Worm (Caenorhabditis elegans) whole organism, young adult: ENCODE results near the gene cpg-4.
A peak's percentile ranks its signal among the peaks of the same experiment; 100 is the strongest.

Experiments used
- B0261.1 ChIP-seq: sonication (generic microtip); optimal IDR thresholded peaks from 2 replicates; lab custom pipeline; 2016; ENCODE audit warnings: mild to moderate bottlenecking, missing genetic modification characterization, moderate library complexity, missing compliant biosample characterization
- D2030.7 ChIP-seq: fragments of 200-800 bp; sonication (Bioruptor generic); IDR thresholded peaks from 2 replicates; pipeline ENCODE4 v1.3.6; 2022; ENCODE audit warnings: missing genetic modification reagents, missing genetic modification characterization, missing compliant biosample characterization
- F10E7.11 ChIP-seq: sonication (generic microtip); optimal IDR thresholded peaks from 2 replicates; lab custom pipeline; 2017; ENCODE audit warnings: mild to moderate bottlenecking, missing genetic modification characterization, moderate library complexity, missing compliant biosample characterization
- F22D6.2 ChIP-seq: sonication (generic microtip); optimal IDR thresholded peaks from 2 replicates; lab custom pipeline; 2016; ENCODE audit warnings: mild to moderate bottlenecking, missing genetic modification characterization, missing compliant biosample characterization
- F37B4.10 ChIP-seq: fragments of 200-800 bp; sonication (Bioruptor generic); IDR thresholded peaks from 2 replicates; pipeline ENCODE4 v1.3.6; 2022; ENCODE audit warnings: missing genetic modification characterization, missing compliant biosample characterization
- K12H6.12 ChIP-seq: fragments of 200-800 bp; sonication (Bioruptor generic); optimal IDR thresholded peaks from 2 replicates; lab custom pipeline; 2018; ENCODE audit warnings: mild to moderate bottlenecking, missing genetic modification characterization, missing compliant biosample characterization
- T07F8.4 ChIP-seq: sonication (generic microtip); optimal IDR thresholded peaks from 2 replicates; lab custom pipeline; 2016; ENCODE audit warnings: mild to moderate bottlenecking, missing genetic modification characterization, moderate library complexity, missing compliant biosample characterization
- T26A5.8 ChIP-seq: sonication (generic microtip); optimal IDR thresholded peaks from 2 replicates; lab custom pipeline; 2016; ENCODE audit warnings: missing genetic modification characterization, missing compliant biosample characterization
- Y79H2A.3 ChIP-seq: fragments of 200-800 bp; sonication (Bioruptor generic); conservative IDR thresholded peaks from 2 replicates; pipeline ENCODE4 v1.3.6; 2022; ENCODE audit warnings: missing genetic modification reagents, missing genetic modification characterization, missing compliant biosample characterization
- Y95B8A.8 ChIP-seq: fragments of 200-800 bp; sonication (Bioruptor generic); IDR thresholded peaks from 2 replicates; pipeline ENCODE4 v1.3.6; 2022; ENCODE audit warnings: missing genetic modification reagents, missing genetic modification characterization, missing compliant biosample characterization
- akir-1 ChIP-seq: fragments of 200-800 bp; sonication (Bioruptor generic); optimal IDR thresholded peaks from 2 replicates; lab custom pipeline; 2018; ENCODE audit warnings: mild to moderate bottlenecking, missing genetic modification characterization, moderate library complexity, missing compliant biosample characterization
- atf-7 ChIP-seq: sonication (generic microtip); optimal IDR thresholded peaks from 2 replicates; lab custom pipeline; 2017; ENCODE audit warnings: mild to moderate bottlenecking, missing genetic modification characterization, missing compliant biosample characterization
- bed-1 ChIP-seq: fragments of 200-800 bp; sonication (Bioruptor generic); IDR thresholded peaks from 2 replicates; pipeline ENCODE4 v1.3.6; 2022; ENCODE audit warnings: missing genetic modification reagents, missing genetic modification characterization, missing compliant biosample characterization
- bed-2 ChIP-seq: fragments of 200-800 bp; sonication (Bioruptor generic); IDR thresholded peaks from 2 replicates; pipeline ENCODE4 v1.3.6; 2022; ENCODE audit warnings: missing genetic modification reagents, missing genetic modification characterization, missing compliant biosample characterization
- cebp-1 ChIP-seq, 2 experiments: fragments of 200-800 bp in 1 of 2; sonication (Bioruptor generic) in 1 of 2; sonication (generic microtip) in 1 of 2; IDR thresholded peaks in 1 of 2; optimal IDR thresholded peaks in 1 of 2; 2 replicates each; pipeline versions ENCODE4 v1.3.6 to Lab custom; 2017 to 2022; ENCODE audit warnings: missing compliant biosample characterization in 2 of 2, missing genetic modification characterization in 2 of 2, mild to moderate bottlenecking in 1 of 2, missing genetic modification reagents in 1 of 2, moderate library complexity in 1 of 2
- ceh-100 ChIP-seq: fragments of 200-800 bp; sonication (Bioruptor generic); IDR thresholded peaks from 2 replicates; pipeline ENCODE4 v1.3.6; 2022; ENCODE audit warnings: missing genetic modification reagents, missing genetic modification characterization, missing compliant biosample characterization
- ceh-79 ChIP-seq: sonication (generic microtip); optimal IDR thresholded peaks from 2 replicates; lab custom pipeline; 2017; ENCODE audit warnings: mild to moderate bottlenecking, missing genetic modification characterization, missing compliant biosample characterization
- die-1 ChIP-seq: sonication (generic microtip); optimal IDR thresholded peaks from 2 replicates; lab custom pipeline; 2016; ENCODE audit warnings: missing genotype, mild to moderate bottlenecking, missing genetic modification characterization, missing compliant biosample characterization
- dox-1 ChIP-seq: fragments of 200-800 bp; sonication (Bioruptor generic); IDR thresholded peaks from 2 replicates; pipeline ENCODE4 v1.3.6; 2022; ENCODE audit warnings: missing genetic modification reagents, missing genetic modification characterization, missing compliant biosample characterization
- dpff-1 ChIP-seq: sonication (generic microtip); optimal IDR thresholded peaks from 2 replicates; lab custom pipeline; 2017; ENCODE audit warnings: mild to moderate bottlenecking, missing genetic modification characterization, missing compliant biosample characterization
- efl-1 ChIP-seq: fragments of 150-350 bp; optimal IDR thresholded peaks from 2 replicates; lab custom pipeline; 2014; ENCODE audit warnings: missing biosample characterization, missing genetic modification reagents, missing genetic modification characterization
- egrh-3 ChIP-seq: fragments of 200-800 bp; sonication (Bioruptor generic); IDR thresholded peaks from 2 replicates; pipeline ENCODE4 v1.3.6; 2022; ENCODE audit warnings: missing genetic modification reagents, missing genetic modification characterization, missing compliant biosample characterization
- ekl-4 ChIP-seq: fragments of 200-800 bp; sonication (Bioruptor generic); IDR thresholded peaks from 2 replicates; pipeline ENCODE4 v1.3.6; 2022; ENCODE audit warnings: missing genetic modification reagents, missing genetic modification characterization, missing compliant biosample characterization
- hlh-12 ChIP-seq: sonication (generic microtip); optimal IDR thresholded peaks from 2 replicates; lab custom pipeline; 2016; ENCODE audit warnings: missing genetic modification characterization, missing compliant biosample characterization
- hlh-26 ChIP-seq: fragments of 200-800 bp; sonication (Bioruptor generic); conservative IDR thresholded peaks from 2 replicates; pipeline ENCODE4 v1.3.6; 2022; ENCODE audit warnings: missing genetic modification reagents, missing genetic modification characterization, missing compliant biosample characterization
- let-526 ChIP-seq: fragments of 200-800 bp; sonication (Bioruptor generic); IDR thresholded peaks from 2 replicates; pipeline ENCODE4 v1.3.6; 2022; ENCODE audit warnings: missing genetic modification reagents, missing genetic modification characterization, missing compliant biosample characterization
- let-607 ChIP-seq, 2 experiments: fragments of 200-800 bp in 1 of 2; sonication (Bioruptor generic) in 1 of 2; sonication (generic microtip) in 1 of 2; optimal IDR thresholded peaks; 2 replicates each; lab custom pipeline; 2016 to 2018; ENCODE audit warnings: mild to moderate bottlenecking in 2 of 2, missing compliant biosample characterization in 2 of 2, missing genetic modification characterization in 2 of 2, moderate library complexity in 2 of 2, missing genotype in 1 of 2
- lin-26 ChIP-seq: fragments of 200-800 bp; sonication (Bioruptor generic); IDR thresholded peaks from 2 replicates; pipeline ENCODE4 v1.3.6; 2022; ENCODE audit warnings: missing genetic modification reagents, missing genetic modification characterization, missing compliant biosample characterization
- lin-40 ChIP-seq: sonication (generic microtip); optimal IDR thresholded peaks from 2 replicates; lab custom pipeline; 2016; ENCODE audit warnings: missing genetic modification characterization, mild to moderate bottlenecking, missing compliant biosample characterization, missing genotype, missing genetic modification reagents
- lir-1 ChIP-seq: fragments of 200-800 bp; sonication (Bioruptor generic); conservative IDR thresholded peaks from 2 replicates; pipeline ENCODE4 v1.3.6; 2022; ENCODE audit warnings: missing genetic modification reagents, missing genetic modification characterization, missing compliant biosample characterization
- lsy-27 ChIP-seq: sonication (generic microtip); optimal IDR thresholded peaks from 2 replicates; lab custom pipeline; 2017; ENCODE audit warnings: missing genetic modification characterization, mild to moderate bottlenecking, missing compliant biosample characterization, antibody characterized with exemption, missing genotype, borderline replicate concordance; ENCODE audit not compliant: insufficient read depth
- madf-3 ChIP-seq: fragments of 200-800 bp; sonication (Bioruptor generic); IDR thresholded peaks from 2 replicates; pipeline ENCODE4 v1.3.6; 2022; ENCODE audit warnings: missing genetic modification reagents, missing genetic modification characterization, missing compliant biosample characterization
- madf-8 ChIP-seq: fragments of 200-800 bp; sonication (Bioruptor generic); conservative IDR thresholded peaks from 2 replicates; pipeline ENCODE4 v1.3.6; 2022; ENCODE audit warnings: missing genetic modification reagents, missing genetic modification characterization, missing compliant biosample characterization
- mes-4 ChIP-seq: sonication (generic microtip); optimal IDR thresholded peaks from 2 replicates; lab custom pipeline; 2016; ENCODE audit warnings: missing genotype, missing genetic modification characterization, missing compliant biosample characterization
- nhr-179 ChIP-seq: sonication (generic microtip); optimal IDR thresholded peaks from 2 replicates; lab custom pipeline; 2016; ENCODE audit warnings: mild to moderate bottlenecking, missing genetic modification characterization, missing compliant biosample characterization
- nhr-90 ChIP-seq: sonication (generic microtip); optimal IDR thresholded peaks from 2 replicates; lab custom pipeline; 2016; ENCODE audit warnings: missing genotype, mild to moderate bottlenecking, missing genetic modification characterization, missing compliant biosample characterization
- pbrm-1 ChIP-seq: fragments of 200-800 bp; sonication (Bioruptor generic); IDR thresholded peaks from 2 replicates; pipeline ENCODE4 v1.3.6; 2022; ENCODE audit warnings: missing genetic modification reagents, missing genetic modification characterization, missing compliant biosample characterization
- pha-4 ChIP-seq: fragments of 150-350 bp; sonication (generic microtip); optimal IDR thresholded peaks from 2 replicates; lab custom pipeline; 2014; ENCODE audit warnings: missing biosample characterization, missing genetic modification reagents, missing genetic modification characterization
- snpc-4 ChIP-seq, 5 experiments: fragments of 150-350 bp in 1 of 5; sonication (generic microtip) in 4 of 5; optimal IDR thresholded peaks; 2 replicates each; lab custom pipeline; 2014 to 2018; ENCODE audit warnings: missing genetic modification characterization in 5 of 5, missing biosample characterization in 3 of 5, antibody characterized with exemption in 2 of 5, mild to moderate bottlenecking in 2 of 5, missing compliant biosample characterization in 2 of 5, missing genotype in 2 of 5, moderate library complexity in 2 of 5, missing genetic modification reagents in 1 of 5
- somi-1 ChIP-seq: fragments of 200-800 bp; sonication (Bioruptor generic); optimal IDR thresholded peaks from 2 replicates; lab custom pipeline; 2018; ENCODE audit warnings: mild to moderate bottlenecking, missing genetic modification characterization, missing compliant biosample characterization
- sptf-2 ChIP-seq: fragments of 200-800 bp; sonication (Bioruptor generic); optimal IDR thresholded peaks from 2 replicates; lab custom pipeline; 2018; ENCODE audit warnings: mild to moderate bottlenecking, missing genetic modification characterization, missing compliant biosample characterization
- tbp1 ChIP-seq: fragments of 200-800 bp; sonication (Bioruptor generic); optimal IDR thresholded peaks from 2 replicates; lab custom pipeline; 2018; ENCODE audit warnings: mild to moderate bottlenecking, missing genetic modification characterization, missing compliant biosample characterization
- tlf-1 ChIP-seq: fragments of 200-800 bp; sonication (Bioruptor generic); optimal IDR thresholded peaks from 2 replicates; lab custom pipeline; 2018; ENCODE audit warnings: mild to moderate bottlenecking, missing genetic modification characterization, missing compliant biosample characterization
- unc-130 ChIP-seq: sonication (generic microtip); optimal IDR thresholded peaks from 2 replicates; lab custom pipeline; 2016; ENCODE audit warnings: missing genetic modification reagents, missing genetic modification characterization, missing compliant biosample characterization
- zim-3 ChIP-seq: sonication (generic microtip); optimal IDR thresholded peaks from 2 replicates; lab custom pipeline; 2017; ENCODE audit warnings: mild to moderate bottlenecking, missing genetic modification characterization, moderate library complexity, missing compliant biosample characterization
- ztf-25 ChIP-seq: fragments of 200-800 bp; sonication (Bioruptor generic); IDR thresholded peaks from 2 replicates; pipeline ENCODE4 v1.3.6; 2022; ENCODE audit warnings: missing genetic modification reagents, missing genetic modification characterization, missing compliant biosample characterization
- ztf-26 ChIP-seq: sonication (generic microtip); optimal IDR thresholded peaks from 2 replicates; lab custom pipeline; 2017; ENCODE audit warnings: missing genetic modification characterization, missing compliant biosample characterization
- ztf-3 ChIP-seq: fragments of 200-800 bp; sonication (Bioruptor generic); optimal IDR thresholded peaks from 2 replicates; lab custom pipeline; 2018; ENCODE audit warnings: mild to moderate bottlenecking, missing genetic modification characterization, missing compliant biosample characterization

Gene cpg-4

DNA sequence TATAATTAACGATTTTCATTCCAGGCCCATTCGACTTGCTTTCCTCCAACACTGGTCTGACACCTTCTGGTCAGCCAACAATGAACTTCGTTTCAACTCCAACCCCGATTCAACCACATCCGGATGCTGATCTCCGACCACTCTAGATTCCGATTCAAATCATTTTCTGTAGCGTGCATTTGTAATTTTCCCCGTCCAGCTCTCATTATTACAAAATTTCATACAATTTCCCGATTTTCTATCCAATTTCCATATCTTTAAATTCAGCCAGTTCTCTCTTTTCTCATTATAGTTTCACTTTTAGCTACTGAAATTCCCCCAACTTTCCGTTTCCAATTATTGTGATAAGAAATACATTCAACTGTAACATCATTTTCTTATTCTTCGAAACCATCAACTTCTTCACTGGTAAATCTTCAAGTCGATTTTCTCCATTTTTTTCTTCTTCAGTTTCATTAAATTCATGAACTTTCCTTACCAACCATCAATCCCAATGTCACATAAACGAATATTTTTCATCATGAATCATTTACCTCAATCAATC, 19.4 kb downstream of the cpg-4 start (continued):
- TF ChIP-seq unc-130 (no peak), snpc-4 (GFP tag; optimal IDR thresholded peaks at IDR 0.05; lab: Kevin White, UChicago) (no peak), snpc-4 (tag; optimal IDR thresholded peaks at IDR 0.05; lab: Kevin White, UChicago) (no peak), efl-1 (no peak), T07F8.4 (tag; lab: Kevin White, UChicago) (no peak), dpff-1 (tag; lab: Kevin White, UChicago) (no peak), lin-40 (no peak), Y95B8A.8 (no peak), let-607 (tag; optimal IDR thresholded peaks at IDR 0.05; lab: Kevin White, UChicago) (no peak), zim-3 (tag; lab: Kevin White, UChicago) (no peak), mes-4 (no peak), egrh-3 (GFP tag; lab: Robert Waterston, UW) (no peak), bed-2 (GFP tag; lab: Robert Waterston, UW) (no peak), F37B4.10 (GFP tag; lab: Robert Waterston, UW) (no peak), ztf-25 (no peak), bed-1 (no peak), F22D6.2 (tag; lab: Kevin White, UChicago) (no peak), lsy-27 (tag; lab: Kevin White, UChicago) (no peak), B0261.1 (tag; lab: Kevin White, UChicago) (no peak), atf-7 (tag; lab: Kevin White, UChicago) (no peak), nhr-90 (tag; lab: Kevin White, UChicago) (no peak), hlh-26 (GFP tag; lab: Robert Waterston, UW) (no peak), nhr-179 (tag; lab: Kevin White, UChicago) (no peak), K12H6.12 (tag; lab: Kevin White, UChicago) (no peak), akir-1 (GFP tag; lab: Kevin White, UChicago) (no peak), D2030.7 (GFP tag; lab: Robert Waterston, UW) (no peak), ztf-26 (tag; lab: Kevin White, UChicago) (no peak), let-526 (GFP tag; lab: Robert Waterston, UW) (no peak), tbp1 (GFP tag; lab: Kevin White, UChicago) (no peak), cebp-1 (GFP tag; IDR thresholded peaks at IDR 0.05; lab: Robert Waterston, UW) (no peak), cebp-1 (tag; optimal IDR thresholded peaks at IDR 0.05; lab: Kevin White, UChicago) (no peak), pha-4 (tag; lab: Kevin White, UChicago) (no peak), hlh-12 (tag; lab: Kevin White, UChicago) (no peak), madf-3 (GFP tag; lab: Robert Waterston, UW) (no peak; the same call in 1 of the 2 replicates), sptf-2 (GFP tag; lab: Kevin White, UChicago) (no peak), lin-26 (GFP tag; lab: Robert Waterston, UW) (no peak), tlf-1 (GFP tag; lab: Kevin White, UChicago) (no peak), ekl-4 (GFP tag; lab: Robert Waterston, UW) (no peak; the same call in 1 of the 2 replicates), ztf-3 (GFP tag; lab: Kevin White, UChicago) (no peak), Y79H2A.3 (GFP tag; lab: Robert Waterston, UW) (0 out of 2 replicates have a peak, but pooled peaks have one; percentile 11), ceh-79 (tag; lab: Kevin White, UChicago) (no peak), pbrm-1 (GFP tag; lab: Robert Waterston, UW) (peak; percentile 40; the same call in 1 of the 2 replicates), somi-1 (GFP tag; lab: Kevin White, UChicago) (no peak), T26A5.8 (no peak), dox-1 (GFP tag; lab: Robert Waterston, UW) (no peak), ceh-100 (no peak), F10E7.11 (tag; lab: Kevin White, UChicago) (peak; percentile 63), madf-8 (no peak), die-1 (tag; lab: Kevin White, UChicago) (no peak), lir-1 (no peak)
